Fruit fly (Drosophila melanogaster): ENCODE data around the gene CG15916.

DNA sequence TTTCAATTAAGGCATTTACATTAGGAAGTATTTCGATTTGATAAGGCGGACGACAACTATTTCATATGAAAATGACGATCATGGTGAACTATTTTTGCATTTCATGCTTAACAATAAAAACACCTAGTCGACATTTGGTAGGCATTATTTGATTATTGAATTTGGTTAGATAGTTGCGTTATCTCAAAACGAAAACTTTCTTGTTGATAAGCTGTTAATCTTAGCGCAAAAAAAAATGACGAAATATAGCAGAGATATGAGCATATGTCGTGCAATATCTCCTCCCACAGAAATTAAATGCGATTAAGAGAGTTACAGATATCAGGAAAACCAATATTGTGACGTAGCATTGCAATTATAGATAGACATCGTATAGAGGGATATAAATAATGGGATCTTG, 1.6 kb upstream of the CG15916 start:
- no peak for TF ChIP-seq ovo (GFP tag; optimal IDR thresholded peaks at IDR 0.05)
- no peak for TF ChIP-seq CG7045 (GFP tag; optimal IDR thresholded peaks at IDR 0.05)
- TF ChIP-seq kay (GFP tag; ENCODE audit: borderline replicate concordance), result no peak
- TF ChIP-seq cnc (optimal IDR thresholded peaks at IDR 0.05), result no peak
- TF ChIP-seq CG11617 (GFP tag; optimal IDR thresholded peaks at IDR 0.05), result no peak
- no peak for TF ChIP-seq CG1620 (GFP tag; optimal IDR thresholded peaks at IDR 0.05)
- TF ChIP-seq Crg-1 (GFP tag; optimal IDR thresholded peaks at IDR 0.05), result no peak

Measured in whole organism, adult.